Fruit fly (Drosophila melanogaster) whole organism, embryonic: ENCODE measurements around the gene CG13653.

ENCODE experiments used
- Blimp-1 ChIP-seq: fragments of 200-800 bp; sonication (Bioruptor generic); optimal IDR thresholded peaks from 3 replicates; lab custom pipeline; 2018; ENCODE audit warnings: missing biosample characterization, missing genetic modification characterization, mild to moderate bottlenecking, moderate library complexity, missing genetic modification reagents
- BtbVII ChIP-seq: fragments of 200-800 bp; sonication (Bioruptor generic); optimal IDR thresholded peaks from 3 replicates; lab custom pipeline; 2017; ENCODE audit warnings: missing biosample characterization, mild to moderate bottlenecking, missing genetic modification characterization
- CG10209 ChIP-seq: fragments of 200-800 bp; sonication (Bioruptor generic); optimal IDR thresholded peaks from 3 replicates; lab custom pipeline; 2017; ENCODE audit warnings: missing biosample characterization, mild to moderate bottlenecking, missing genetic modification characterization, missing genetic modification reagents
- CG13775 ChIP-seq: fragments of 200-800 bp; sonication (Bioruptor generic); optimal IDR thresholded peaks from 3 replicates; lab custom pipeline; 2017; ENCODE audit warnings: missing biosample characterization, mild to moderate bottlenecking, missing genetic modification characterization
- CG17912 ChIP-seq: fragments of 200-800 bp; sonication (Bioruptor generic); optimal IDR thresholded peaks from 2 replicates; lab custom pipeline; 2018; ENCODE audit warnings: missing biosample characterization, mild to moderate bottlenecking, missing genetic modification characterization
- CG3407 ChIP-seq: fragments of 200-800 bp; sonication (Bioruptor generic); optimal IDR thresholded peaks from 2 replicates; lab custom pipeline; 2018; ENCODE audit warnings: missing biosample characterization, mild to moderate bottlenecking, missing genetic modification characterization
- CG34376 ChIP-seq: fragments of 200-800 bp; sonication (Bioruptor generic); optimal IDR thresholded peaks from 2 replicates; lab custom pipeline; 2018; ENCODE audit warnings: missing biosample characterization, mild to moderate bottlenecking, missing genetic modification characterization
- CG7271 ChIP-seq: fragments of 200-800 bp; sonication (Bioruptor generic); optimal IDR thresholded peaks from 2 replicates; lab custom pipeline; 2018; ENCODE audit warnings: missing biosample characterization, mild to moderate bottlenecking, missing genetic modification characterization, moderate library complexity
- CG9215 ChIP-seq: fragments of 200-800 bp; sonication (Bioruptor generic); IDR thresholded peaks from 2 replicates; pipeline ENCODE4 v1.3.6; 2022; ENCODE audit warnings: missing biosample characterization, missing genetic modification characterization
- CG9797 ChIP-seq: fragments of 200-800 bp; sonication (Bioruptor generic); optimal IDR thresholded peaks from 3 replicates; lab custom pipeline; 2018; ENCODE audit warnings: missing biosample characterization, mild to moderate bottlenecking, missing genetic modification characterization
- Camta ChIP-seq: fragments of 200-800 bp; sonication (Bioruptor generic); optimal IDR thresholded peaks from 2 replicates; lab custom pipeline; 2016; ENCODE audit warnings: missing biosample characterization, missing genetic modification characterization
- D ChIP-seq, 2 experiments: fragments of 200-800 bp in 1 of 2; fragments of >200 bp in 1 of 2; sonication (Bioruptor generic) in 1 of 2; optimal IDR thresholded peaks; 2 replicates in 1 of 2; 3 replicates in 1 of 2; lab custom pipeline; 2017; ENCODE audit warnings: mild to moderate bottlenecking in 1 of 2, missing biosample characterization in 1 of 2, missing genetic modification characterization in 1 of 2, missing genetic modification reagents in 1 of 2
- Dll ChIP-seq: fragments of 200-800 bp; sonication (Bioruptor generic); IDR thresholded peaks from 4 replicates; pipeline ENCODE4 v1.3.6; 2022; ENCODE audit warnings: missing biosample characterization, missing genetic modification characterization; ENCODE audit not compliant: partially characterized antibody
- Hey ChIP-seq: fragments of 200-800 bp; sonication (Bioruptor generic); optimal IDR thresholded peaks from 3 replicates; lab custom pipeline; 2018; ENCODE audit warnings: missing biosample characterization, mild to moderate bottlenecking, missing genetic modification characterization
- HmgD ChIP-seq: fragments of 200-800 bp; sonication (Bioruptor generic); optimal IDR thresholded peaks from 3 replicates; lab custom pipeline; 2016; ENCODE audit warnings: missing biosample characterization, missing genetic modification characterization
- Hr78 ChIP-seq, 2 experiments: fragments of 200-800 bp in 1 of 2; fragments of >200 bp in 1 of 2; sonication (Bioruptor generic) in 1 of 2; optimal IDR thresholded peaks; 2 replicates each; lab custom pipeline; 2017 to 2019; ENCODE audit warnings: missing biosample characterization in 2 of 2, missing genetic modification characterization in 2 of 2, mild to moderate bottlenecking in 1 of 2, moderate library complexity in 1 of 2
- Lim3 ChIP-seq: fragments of 200-800 bp; sonication (Bioruptor generic); IDR thresholded peaks from 2 replicates; pipeline ENCODE4 v1.3.6; 2022; ENCODE audit warnings: missing biosample characterization, missing genetic modification characterization
- MESR4 ChIP-seq: fragments of 200-800 bp; sonication (Bioruptor generic); optimal IDR thresholded peaks from 2 replicates; lab custom pipeline; 2018; ENCODE audit warnings: missing biosample characterization, mild to moderate bottlenecking, missing genetic modification characterization, moderate library complexity
- Rfx ChIP-seq: fragments of 200-800 bp; sonication (Bioruptor generic); IDR thresholded peaks from 2 replicates; pipeline ENCODE4 v1.3.6; 2022; ENCODE audit warnings: missing biosample characterization, missing genetic modification characterization
- Ssrp ChIP-seq: fragments of 200-800 bp; sonication (Bioruptor generic); optimal IDR thresholded peaks from 2 replicates; lab custom pipeline; 2018; ENCODE audit warnings: missing biosample characterization, mild to moderate bottlenecking, missing genetic modification characterization, moderate library complexity
- cg ChIP-seq: fragments of 200-800 bp; sonication (Bioruptor generic); optimal IDR thresholded peaks from 3 replicates; lab custom pipeline; 2019; ENCODE audit warnings: missing biosample characterization, mild to moderate bottlenecking, missing genetic modification characterization, moderate library complexity
- chm ChIP-seq: fragments of 200-800 bp; sonication (Bioruptor generic); IDR thresholded peaks from 2 replicates; pipeline ENCODE4 v1.3.6; 2022; ENCODE audit warnings: missing biosample characterization, missing genetic modification characterization
- crc ChIP-seq: fragments of 200-800 bp; sonication (Bioruptor generic); optimal IDR thresholded peaks from 2 replicates; lab custom pipeline; 2016; ENCODE audit warnings: missing biosample characterization, missing genetic modification characterization
- dmrt11E ChIP-seq: fragments of 200-800 bp; sonication (Bioruptor generic); optimal IDR thresholded peaks from 3 replicates; lab custom pipeline; 2018; ENCODE audit warnings: missing biosample characterization, mild to moderate bottlenecking, missing genetic modification characterization, moderate library complexity
- emc ChIP-seq: fragments of 200-800 bp; sonication (Bioruptor generic); optimal IDR thresholded peaks from 2 replicates; lab custom pipeline; 2016; ENCODE audit warnings: missing biosample characterization, missing genetic modification characterization
- gcm2 ChIP-seq: fragments of 200-800 bp; sonication (Bioruptor generic); optimal IDR thresholded peaks from 2 replicates; lab custom pipeline; 2016; ENCODE audit warnings: missing biosample characterization, missing genetic modification characterization
- gfzf ChIP-seq: fragments of 200-800 bp; sonication (Bioruptor generic); optimal IDR thresholded peaks from 2 replicates; lab custom pipeline; 2016; ENCODE audit warnings: missing biosample characterization, mild to moderate bottlenecking, missing genetic modification characterization, moderate library complexity
- her ChIP-seq: fragments of 200-800 bp; sonication (Bioruptor generic); optimal IDR thresholded peaks from 2 replicates; lab custom pipeline; 2016; ENCODE audit warnings: missing biosample characterization, missing genetic modification characterization
- jing ChIP-seq: fragments of 200-800 bp; sonication (Bioruptor generic); optimal IDR thresholded peaks from 2 replicates; lab custom pipeline; 2018; ENCODE audit warnings: missing biosample characterization, mild to moderate bottlenecking, missing genetic modification characterization
- luna ChIP-seq: fragments of 200-800 bp; sonication (Bioruptor generic); optimal IDR thresholded peaks from 2 replicates; lab custom pipeline; 2016; ENCODE audit warnings: missing biosample characterization, missing genetic modification characterization
- nmo ChIP-seq: fragments of 200-800 bp; sonication (Bioruptor generic); optimal IDR thresholded peaks from 2 replicates; lab custom pipeline; 2018; ENCODE audit warnings: missing biosample characterization, mild to moderate bottlenecking, missing genetic modification characterization, moderate library complexity
- pb ChIP-seq: fragments of 200-800 bp; sonication (Bioruptor generic); optimal IDR thresholded peaks from 3 replicates; lab custom pipeline; 2016; ENCODE audit warnings: missing biosample characterization, missing genetic modification characterization
- pros ChIP-seq: fragments of 200-800 bp; sonication (Bioruptor generic); optimal IDR thresholded peaks from 3 replicates; lab custom pipeline; 2019; ENCODE audit warnings: missing biosample characterization, mild to moderate bottlenecking, missing genetic modification characterization, moderate library complexity
- repo ChIP-seq: fragments of 200-800 bp; sonication (Bioruptor generic); optimal IDR thresholded peaks from 2 replicates; lab custom pipeline; 2016; ENCODE audit warnings: missing biosample characterization, missing genetic modification characterization
- tgo ChIP-seq: fragments of 200-800 bp; sonication (Bioruptor generic); IDR thresholded peaks from 3 replicates; pipeline ENCODE4 v1.3.6; 2022; ENCODE audit warnings: missing biosample characterization, missing genetic modification characterization
- tll ChIP-seq, 2 experiments: fragments of 200-800 bp in 1 of 2; fragments of >200 bp in 1 of 2; sonication (Bioruptor generic) in 1 of 2; optimal IDR thresholded peaks; 2 replicates each; lab custom pipeline; 2017 to 2019; ENCODE audit warnings: missing biosample characterization in 2 of 2, missing genetic modification characterization in 2 of 2, mild to moderate bottlenecking in 1 of 2, moderate library complexity in 1 of 2
- wdn ChIP-seq: fragments of 200-800 bp; sonication (Bioruptor generic); IDR thresholded peaks from 2 replicates; pipeline ENCODE4 v1.3.6; 2022; ENCODE audit warnings: missing biosample characterization, missing genetic modification characterization
- yki ChIP-seq: fragments of >200 bp; optimal IDR thresholded peaks from 3 replicates; lab custom pipeline; 2018
- zen ChIP-seq: fragments of 200-800 bp; sonication (Bioruptor generic); optimal IDR thresholded peaks from 3 replicates; lab custom pipeline; 2018; ENCODE audit warnings: missing biosample characterization, mild to moderate bottlenecking, missing genetic modification characterization, moderate library complexity

Gene CG13653

dm6 chr3R:25178521-25178920, 16.8 kb upstream of the CG13653 start (continued):
- no peak for TF ChIP-seq Lim3 (GFP tag; lab: Robert Waterston, UW)
- peak; percentile 94 for TF ChIP-seq dmrt11E
- TF ChIP-seq repo (GFP tag; lab: Kevin White, UChicago) = no peak
- TF ChIP-seq MESR4 (GFP tag; lab: Kevin White, UChicago) = no peak
- peak; percentile 54 for TF ChIP-seq jing (GFP tag; lab: Kevin White, UChicago)
- peak; percentile 71 for TF ChIP-seq nmo (GFP tag; lab: Kevin White, UChicago)
- peak; percentile 56; the same call in 2 of the 3 replicates for TF ChIP-seq tgo (GFP tag; lab: Robert Waterston, UW)
- TF ChIP-seq HmgD (GFP tag; lab: Kevin White, UChicago) = no peak
- TF ChIP-seq Ssrp (tag; lab: Kevin White, UChicago) = peak; percentile 81
- no peak for TF ChIP-seq Dll (GFP tag; lab: Robert Waterston, UW)
- no peak for TF ChIP-seq gfzf (GFP tag; lab: Kevin White, UChicago)
- TF ChIP-seq chm (GFP tag; lab: Robert Waterston, UW) = peak; percentile 83
- TF ChIP-seq luna (GFP tag; lab: Kevin White, UChicago) = no peak
- no peak for TF ChIP-seq D (optimal IDR thresholded peaks at IDR 0.05; lab: Kevin White, UChicago)
- peak; percentile 57 for TF ChIP-seq D (GFP tag; optimal IDR thresholded peaks at IDR 0.05; lab: Kevin White, UChicago)
- TF ChIP-seq CG13775 = peak; percentile 77
- no peak for TF ChIP-seq her (GFP tag; lab: Kevin White, UChicago)
- TF ChIP-seq Camta (GFP tag; lab: Kevin White, UChicago) = no peak
- TF ChIP-seq CG17912 (GFP tag; lab: Kevin White, UChicago) = no peak
- TF ChIP-seq gcm2 (GFP tag; lab: Kevin White, UChicago) = peak; percentile 12
- peak; percentile 56 for TF ChIP-seq Blimp-1 (GFP tag; lab: Kevin White, UChicago)
- no peak for TF ChIP-seq BtbVII (GFP tag; lab: Kevin White, UChicago)
- TF ChIP-seq wdn = no peak
- TF ChIP-seq Hr78 (GFP tag; optimal IDR thresholded peaks at IDR 0.05; lab: Kevin White, UChicago) = no peak
- TF ChIP-seq CG9797 = no peak
- TF ChIP-seq CG9215 = peak; percentile 45; the same call in 1 of the 2 replicates
- peak; percentile 51 for TF ChIP-seq zen (tag; lab: Kevin White, UChicago)
- peak; percentile 51 for TF ChIP-seq CG7271 (tag; lab: Kevin White, UChicago)
- TF ChIP-seq pb (GFP tag; lab: Kevin White, UChicago) = no peak
- TF ChIP-seq emc = no peak
- no peak for TF ChIP-seq yki (lab: Kevin White, UChicago)
- peak; percentile 35 for TF ChIP-seq CG3407 (GFP tag; lab: Kevin White, UChicago)
- no peak for TF ChIP-seq Rfx (GFP tag; lab: Robert Waterston, UW)
- TF ChIP-seq CG34376 (GFP tag; lab: Kevin White, UChicago) = no peak

dm6 chr3R:25181424-25181823, 13.9 kb upstream of the CG13653 start:
- TF ChIP-seq tll (GFP tag; optimal IDR thresholded peaks at IDR 0.05; lab: Kevin White, UChicago) = peak in 1 of 2 experiments; percentile 27
- TF ChIP-seq crc = no peak
- TF ChIP-seq pros = peak; percentile 83
- no peak for TF ChIP-seq CG10209
- TF ChIP-seq cg (GFP tag; lab: Kevin White, UChicago) = peak; percentile 29
- peak; percentile 52 for TF ChIP-seq Hey (tag; lab: Kevin White, UChicago)
